Worm (Caenorhabditis elegans) whole organism, early embryonic: ENCODE data around the gene rpl-33.

Experiments
- B0310.2 ChIP-seq: sonication (generic microtip); optimal IDR thresholded peaks from 2 replicates; lab custom pipeline; 2016; ENCODE audit warnings: mild to moderate bottlenecking, missing genetic modification characterization, missing compliant biosample characterization
- aly-1 ChIP-seq: sonication (generic microtip); optimal IDR thresholded peaks from 2 replicates; lab custom pipeline; 2016; ENCODE audit warnings: missing genetic modification characterization, missing compliant biosample characterization
- ama-1 ChIP-seq: fragments of 150-350 bp; optimal IDR thresholded peaks from 2 replicates; lab custom pipeline; 2014
- ets-7 ChIP-seq: sonication (generic microtip); optimal IDR thresholded peaks from 2 replicates; lab custom pipeline; 2016; ENCODE audit warnings: missing genotype, missing genetic modification characterization, missing compliant biosample characterization
- flt-1 ChIP-seq: fragments of 200-800 bp; sonication (Bioruptor generic); IDR thresholded peaks from 2 replicates; pipeline ENCODE4 v1.3.6; 2022; ENCODE audit warnings: missing genetic modification characterization, missing compliant biosample characterization
- hmbx-1 ChIP-seq: sonication (generic microtip); optimal IDR thresholded peaks from 2 replicates; lab custom pipeline; 2016; ENCODE audit warnings: mild to moderate bottlenecking, missing genetic modification characterization, missing compliant biosample characterization
- hmg-4 ChIP-seq: fragments of 200-800 bp; sonication (Bioruptor generic); optimal IDR thresholded peaks from 2 replicates; lab custom pipeline; 2018; ENCODE audit warnings: mild to moderate bottlenecking, missing genetic modification characterization, missing compliant biosample characterization
- hnd-1 ChIP-seq: sonication (generic microtip); optimal IDR thresholded peaks from 2 replicates; lab custom pipeline; 2016; ENCODE audit warnings: missing genetic modification characterization, missing compliant biosample characterization
- pes-1 ChIP-seq: fragments of 200-800 bp; sonication (Bioruptor generic); IDR thresholded peaks from 2 replicates; pipeline ENCODE4 v1.3.6; 2022; ENCODE audit warnings: missing genetic modification reagents, missing genetic modification characterization, missing compliant biosample characterization
- scrt-1 ChIP-seq: fragments of 200-800 bp; sonication (Bioruptor generic); IDR thresholded peaks from 2 replicates; pipeline ENCODE4 v1.3.6; 2022; ENCODE audit warnings: missing genetic modification characterization, missing compliant biosample characterization
- sea-1 ChIP-seq: fragments of 200-800 bp; sonication (Bioruptor generic); conservative IDR thresholded peaks from 2 replicates; pipeline ENCODE4 v1.3.6; 2022; ENCODE audit warnings: missing genetic modification characterization, missing compliant biosample characterization
- tbx-11 ChIP-seq: fragments of 200-800 bp; sonication (Bioruptor generic); IDR thresholded peaks from 2 replicates; pipeline ENCODE4 v1.3.6; 2022; ENCODE audit warnings: missing genetic modification characterization, missing compliant biosample characterization

ce11 chrII:7060202-7060601, 45.2 kb upstream of the rpl-33 start:
- TF ChIP-seq pes-1 (GFP tag; lab: Robert Waterston, UW) (no peak), flt-1 (GFP tag; lab: Robert Waterston, UW) (no peak), ama-1 (lab: Kevin White, UChicago) (no peak), B0310.2 (tag; lab: Kevin White, UChicago) (no peak), sea-1 (GFP tag; lab: Robert Waterston, UW) (no peak), hmg-4 (GFP tag; lab: Kevin White, UChicago) (no peak), tbx-11 (GFP tag; lab: Robert Waterston, UW) (no peak), aly-1 (tag; lab: Kevin White, UChicago) (no peak), scrt-1 (GFP tag; lab: Robert Waterston, UW) (no peak), ets-7 (tag; lab: Kevin White, UChicago) (no peak), hnd-1 (tag; lab: Kevin White, UChicago) (no peak), hmbx-1 (tag; lab: Kevin White, UChicago) (no peak)
